Fruit fly (Drosophila melanogaster) whole organism, pupa: ENCODE data around the gene Ir7d.

Source experiments
- CG14655 ChIP-seq: fragments of 200-800 bp; sonication (Bioruptor generic); optimal IDR thresholded peaks from 3 replicates; lab custom pipeline; 2017; ENCODE audit warnings: mild to moderate bottlenecking, missing biosample characterization, missing genetic modification reagents, missing genetic modification characterization
- CG8159 ChIP-seq: fragments of 200-800 bp; sonication (Bioruptor generic); optimal IDR thresholded peaks from 3 replicates; lab custom pipeline; 2018; ENCODE audit warnings: missing biosample characterization, mild to moderate bottlenecking, missing genetic modification characterization, moderate library complexity
- EcR ChIP-seq: fragments of 200-800 bp; sonication (Bioruptor generic); optimal IDR thresholded peaks from 3 replicates; lab custom pipeline; 2019; ENCODE audit warnings: missing biosample characterization, missing genetic modification characterization, mild to moderate bottlenecking, moderate library complexity, missing genetic modification reagents
- Ets98B ChIP-seq: fragments of 200-800 bp; sonication (Bioruptor generic); IDR thresholded peaks from 2 replicates; pipeline ENCODE4 v1.3.6; 2022; ENCODE audit warnings: missing biosample characterization, missing genetic modification characterization

- TF ChIP-seq EcR (GFP tag; lab: Kevin White, UChicago) (peak; percentile 4), CG14655 (GFP tag; lab: Kevin White, UChicago) (no peak), CG8159 (tag; lab: Kevin White, UChicago) (no peak), Ets98B (GFP tag; lab: Robert Waterston, UW) (no peak; the same call in 1 of the 2 replicates)
Observed at dm6 chrX:7911983-7912630, 33.5 kb upstream of the Ir7d start, which contains the start of gene snz.
